Fruit fly (Drosophila melanogaster) whole organism, embryonic: ENCODE data around the gene CG32280.
A peak's percentile ranks its signal among the peaks of the same experiment; 100 is the strongest.

Experiments
- BtbVII ChIP-seq: fragments of 200-800 bp; sonication (Bioruptor generic); optimal IDR thresholded peaks from 3 replicates; lab custom pipeline; 2017; ENCODE audit warnings: missing biosample characterization, mild to moderate bottlenecking, missing genetic modification characterization
- CG10431 ChIP-seq: fragments of 200-800 bp; sonication (Bioruptor generic); optimal IDR thresholded peaks from 3 replicates; lab custom pipeline; 2018; ENCODE audit warnings: missing biosample characterization, mild to moderate bottlenecking, missing genetic modification characterization
- CG10654 ChIP-seq: fragments of 200-800 bp; sonication (Bioruptor generic); optimal IDR thresholded peaks from 2 replicates; lab custom pipeline; 2016; ENCODE audit warnings: missing biosample characterization, missing genetic modification characterization
- CG14441 ChIP-seq: fragments of 200-800 bp; sonication (Bioruptor generic); IDR thresholded peaks from 2 replicates; pipeline ENCODE4 v1.3.6; 2022; ENCODE audit warnings: missing biosample characterization, missing genetic modification characterization
- CG1529 ChIP-seq: fragments of 200-800 bp; sonication (Bioruptor generic); optimal IDR thresholded peaks from 3 replicates; lab custom pipeline; 2018; ENCODE audit warnings: missing biosample characterization, missing genetic modification characterization
- CG15696 ChIP-seq: fragments of 200-800 bp; sonication (Bioruptor generic); optimal IDR thresholded peaks from 2 replicates; lab custom pipeline; 2019; ENCODE audit warnings: missing biosample characterization, mild to moderate bottlenecking, missing genetic modification characterization, moderate library complexity
- CG1647 ChIP-seq: fragments of 200-800 bp; sonication (Bioruptor generic); optimal IDR thresholded peaks from 3 replicates; lab custom pipeline; 2016; ENCODE audit warnings: missing biosample characterization, missing genetic modification characterization
- CG18011 ChIP-seq: fragments of 200-800 bp; sonication (Bioruptor generic); optimal IDR thresholded peaks from 2 replicates; lab custom pipeline; 2017; ENCODE audit warnings: missing biosample characterization, missing genetic modification characterization, mild to moderate bottlenecking, moderate library complexity, missing genotype
- CG1832 ChIP-seq: fragments of 200-800 bp; sonication (Bioruptor generic); optimal IDR thresholded peaks from 2 replicates; lab custom pipeline; 2017; ENCODE audit warnings: missing biosample characterization, mild to moderate bottlenecking, missing genetic modification characterization, inconsistent platforms
- CG2199 ChIP-seq: fragments of 200-800 bp; sonication (Bioruptor generic); IDR thresholded peaks from 3 replicates; pipeline ENCODE4 v1.3.6; 2022; ENCODE audit warnings: missing biosample characterization, missing genetic modification characterization
- CG2889 ChIP-seq: fragments of 200-800 bp; sonication (Bioruptor generic); IDR thresholded peaks from 3 replicates; pipeline ENCODE4 v1.3.6; 2022; ENCODE audit warnings: missing biosample characterization, missing genetic modification characterization
- CG33213 ChIP-seq: fragments of 200-800 bp; sonication (Bioruptor generic); optimal IDR thresholded peaks from 3 replicates; lab custom pipeline; 2016; ENCODE audit warnings: missing biosample characterization, missing genetic modification characterization
- CG3995 ChIP-seq: fragments of 200-800 bp; sonication (Bioruptor generic); optimal IDR thresholded peaks from 3 replicates; lab custom pipeline; 2016; ENCODE audit warnings: missing biosample characterization, missing genetic modification characterization
- CG42726 ChIP-seq: fragments of 200-800 bp; sonication (Bioruptor generic); IDR thresholded peaks from 2 replicates; pipeline ENCODE4 v1.3.6; 2022; ENCODE audit warnings: missing biosample characterization, missing genetic modification characterization; ENCODE audit not compliant: partially characterized antibody
- CG7786 ChIP-seq: fragments of 200-800 bp; sonication (Bioruptor generic); optimal IDR thresholded peaks from 2 replicates; lab custom pipeline; 2016; ENCODE audit warnings: missing biosample characterization, missing genetic modification characterization
- CG9932 ChIP-seq: fragments of 200-800 bp; sonication (Bioruptor generic); IDR thresholded peaks from 2 replicates; pipeline ENCODE4 v1.3.6; 2022; ENCODE audit warnings: missing biosample characterization, missing genetic modification characterization
- Chrac-16 ChIP-seq: fragments of 200-800 bp; sonication (Bioruptor generic); optimal IDR thresholded peaks from 3 replicates; lab custom pipeline; 2016; ENCODE audit warnings: missing biosample characterization, missing genetic modification characterization
- CkIIα-i1 ChIP-seq: fragments of 200-800 bp; sonication (Bioruptor generic); IDR thresholded peaks from 2 replicates; pipeline ENCODE4 v1.3.6; 2022; ENCODE audit warnings: missing biosample characterization, missing genetic modification characterization
- Dp ChIP-seq: fragments of 200-800 bp; sonication (Bioruptor generic); optimal IDR thresholded peaks from 2 replicates; lab custom pipeline; 2018; ENCODE audit warnings: missing biosample characterization, mild to moderate bottlenecking, missing genetic modification characterization, moderate library complexity
- Fer3 ChIP-seq: fragments of 200-800 bp; sonication (Bioruptor generic); optimal IDR thresholded peaks from 2 replicates; lab custom pipeline; 2018; ENCODE audit warnings: missing biosample characterization, mild to moderate bottlenecking, missing genetic modification characterization, moderate library complexity
- Hey ChIP-seq: fragments of 200-800 bp; sonication (Bioruptor generic); optimal IDR thresholded peaks from 3 replicates; lab custom pipeline; 2018; ENCODE audit warnings: missing biosample characterization, mild to moderate bottlenecking, missing genetic modification characterization
- Hmx ChIP-seq: fragments of 200-800 bp; sonication (Bioruptor generic); optimal IDR thresholded peaks from 2 replicates; lab custom pipeline; 2016; ENCODE audit warnings: missing biosample characterization, missing genetic modification characterization
- Neu2 ChIP-seq: fragments of 200-800 bp; sonication (Bioruptor generic); optimal IDR thresholded peaks from 3 replicates; lab custom pipeline; 2016; ENCODE audit warnings: missing biosample characterization, missing genetic modification characterization, borderline replicate concordance
- Opbp ChIP-seq: fragments of 200-800 bp; sonication (Bioruptor generic); IDR thresholded peaks from 3 replicates; pipeline ENCODE4 v1.3.6; 2022; ENCODE audit warnings: missing biosample characterization, missing genetic modification characterization; ENCODE audit not compliant: partially characterized antibody
- Sox100B ChIP-seq: fragments of 200-800 bp; sonication (Bioruptor generic); optimal IDR thresholded peaks from 3 replicates; lab custom pipeline; 2018; ENCODE audit warnings: missing biosample characterization, mild to moderate bottlenecking, missing genetic modification characterization
- chinmo ChIP-seq: fragments of 200-800 bp; sonication (Bioruptor generic); IDR thresholded peaks from 4 replicates; pipeline ENCODE4 v1.3.6; 2022; ENCODE audit warnings: missing biosample characterization, missing genetic modification characterization; ENCODE audit not compliant: partially characterized antibody
- dan ChIP-seq: fragments of 200-800 bp; sonication (Bioruptor generic); IDR thresholded peaks from 2 replicates; pipeline ENCODE4 v1.3.6; 2022; ENCODE audit warnings: missing biosample characterization, missing genetic modification characterization
- dm ChIP-seq: fragments of 200-800 bp; sonication (Bioruptor generic); optimal IDR thresholded peaks from 3 replicates; lab custom pipeline; 2016; ENCODE audit warnings: missing biosample characterization, missing genetic modification characterization
- emc ChIP-seq: fragments of 200-800 bp; sonication (Bioruptor generic); optimal IDR thresholded peaks from 2 replicates; lab custom pipeline; 2016; ENCODE audit warnings: missing biosample characterization, missing genetic modification characterization
- eve ChIP-seq, 2 experiments: fragments of >200 bp; optimal IDR thresholded peaks; 2 replicates each; lab custom pipeline; 2017; ENCODE audit warnings: missing biosample characterization in 2 of 2, missing genetic modification characterization in 2 of 2
- gcm ChIP-seq: fragments of 200-800 bp; sonication (Bioruptor generic); optimal IDR thresholded peaks from 2 replicates; lab custom pipeline; 2019; ENCODE audit warnings: missing biosample characterization, mild to moderate bottlenecking, missing genetic modification characterization, moderate library complexity
- h ChIP-seq: fragments of >200 bp; optimal IDR thresholded peaks from 2 replicates; lab custom pipeline; 2017
- ham ChIP-seq: fragments of 200-800 bp; sonication (Bioruptor generic); IDR thresholded peaks from 2 replicates; pipeline ENCODE4 v1.3.6; 2022; ENCODE audit warnings: missing biosample characterization, missing genetic modification characterization
- jing ChIP-seq: fragments of 200-800 bp; sonication (Bioruptor generic); optimal IDR thresholded peaks from 2 replicates; lab custom pipeline; 2018; ENCODE audit warnings: missing biosample characterization, mild to moderate bottlenecking, missing genetic modification characterization
- peb ChIP-seq: fragments of 200-800 bp; sonication (Bioruptor generic); IDR thresholded peaks from 2 replicates; pipeline ENCODE4 v1.3.6; 2022; ENCODE audit warnings: missing biosample characterization, missing genetic modification characterization
- pfk ChIP-seq: fragments of 200-800 bp; sonication (Bioruptor generic); optimal IDR thresholded peaks from 2 replicates; lab custom pipeline; 2018; ENCODE audit warnings: missing biosample characterization, mild to moderate bottlenecking, missing genetic modification characterization, moderate library complexity
- prd ChIP-seq, 3 experiments: fragments of >200 bp in 2 of 3; fragments of 200-800 bp in 1 of 3; sonication (Bioruptor generic) in 1 of 3; optimal IDR thresholded peaks in 2 of 3; IDR thresholded peaks in 1 of 3; 2 replicates in 2 of 3; 3 replicates in 1 of 3; pipeline versions ENCODE4 v1.3.6 to Lab custom; 2017 to 2022; ENCODE audit warnings: missing biosample characterization in 1 of 3, missing genetic modification characterization in 1 of 3
- pzg ChIP-seq: fragments of 200-800 bp; sonication (Bioruptor generic); optimal IDR thresholded peaks from 3 replicates; lab custom pipeline; 2018; ENCODE audit warnings: missing biosample characterization, mild to moderate bottlenecking, missing genetic modification characterization, moderate library complexity
- slou ChIP-seq: fragments of 200-800 bp; sonication (Bioruptor generic); optimal IDR thresholded peaks from 3 replicates; lab custom pipeline; 2016; ENCODE audit warnings: missing biosample characterization, missing genetic modification characterization
- so ChIP-seq: fragments of 200-800 bp; sonication (Bioruptor generic); IDR thresholded peaks from 3 replicates; pipeline ENCODE4 v1.3.6; 2022; ENCODE audit warnings: missing biosample characterization, missing genetic modification characterization
- tin ChIP-seq: fragments of 200-800 bp; sonication (Bioruptor generic); optimal IDR thresholded peaks from 3 replicates; lab custom pipeline; 2016; ENCODE audit warnings: missing biosample characterization, missing genetic modification characterization

Gene CG32280

dm6 chr3L:3179474-3179873 is 14.5 kb downstream of the CG32280 start (continued):
- TF ChIP-seq dm (peak; percentile 59), chinmo (GFP tag; lab: Robert Waterston, UW) (no peak), prd (optimal IDR thresholded peaks at IDR 0.05; lab: Kevin White, UChicago) (no peak), prd (GFP tag; IDR thresholded peaks at IDR 0.05; lab: Robert Waterston, UW) (peak; percentile 94), CG1647 (GFP tag; lab: Kevin White, UChicago) (peak; percentile 61), slou (GFP tag; lab: Kevin White, UChicago) (peak; percentile 32), CG2889 (peak; percentile 48; the same call in 1 of the 3 replicates), jing (peak; percentile 54), BtbVII (peak; percentile 92), Chrac-16 (GFP tag; lab: Kevin White, UChicago) (peak; percentile 81), dan (GFP tag; lab: Robert Waterston, UW) (peak; percentile 65), Fer3 (tag; lab: Kevin White, UChicago) (peak; percentile 89), CG1529 (GFP tag; lab: Kevin White, UChicago) (peak; percentile 62), Neu2 (GFP tag; lab: Kevin White, UChicago) (no peak), CG10431 (GFP tag; lab: Kevin White, UChicago) (peak; percentile 11), Opbp (GFP tag; lab: Robert Waterston, UW) (no peak)

dm6 chr3L:3184104-3184503 is 19.1 kb downstream of the CG32280 start, which contains the start of gene CG42494:
Gene CG42494, plus strand, starts transcription at chr3L:3184404.
- TF ChIP-seq Sox100B: no peak
- TF ChIP-seq CG14441 (GFP tag; lab: Robert Waterston, UW): no peak
- TF ChIP-seq CG9932: no peak
- no peak for TF ChIP-seq Hmx (GFP tag; lab: Kevin White, UChicago)
- TF ChIP-seq CkIIα-i1 (GFP tag; lab: Robert Waterston, UW): no peak
- no peak for TF ChIP-seq gcm (GFP tag; lab: Kevin White, UChicago)
- TF ChIP-seq CG42726 (GFP tag; lab: Robert Waterston, UW): no peak
- no peak for TF ChIP-seq h (lab: Kevin White, UChicago)
- TF ChIP-seq Hey (tag; lab: Kevin White, UChicago): no peak
- TF ChIP-seq CG3995 (GFP tag; lab: Kevin White, UChicago): no peak
- TF ChIP-seq eve (GFP tag; optimal IDR thresholded peaks at IDR 0.05; lab: Kevin White, UChicago): no peak
- TF ChIP-seq CG33213 (GFP tag; lab: Kevin White, UChicago): no peak
- no peak for TF ChIP-seq CG7786 (GFP tag; lab: Kevin White, UChicago)
- TF ChIP-seq CG18011: no peak

- TF ChIP-seq CG1832 (GFP tag; lab: Kevin White, UChicago) (no peak), peb (GFP tag; lab: Robert Waterston, UW) (no peak), CG10654 (GFP tag; lab: Kevin White, UChicago) (no peak), pzg (GFP tag; lab: Kevin White, UChicago) (no peak), tin (GFP tag; lab: Kevin White, UChicago) (no peak), pfk (GFP tag; lab: Kevin White, UChicago) (no peak), Dp (no peak), so (GFP tag; lab: Robert Waterston, UW) (no peak), CG15696 (tag; lab: Kevin White, UChicago) (no peak), emc (no peak), CG2199 (GFP tag; lab: Robert Waterston, UW) (no peak), ham (GFP tag; lab: Robert Waterston, UW) (no peak)
These were observed 21.4 kb downstream of the CG32280 start, which contains the start of gene CG32284 for dm6 chr3L:3186364-3186763. Gene CG32284, plus strand, starts transcription at chr3L:3186664.
